Fruit fly (Drosophila melanogaster) whole organism, embryonic: ENCODE measurements around the gene barr.

Source experiments
- Antp ChIP-seq: fragments of 200-800 bp; sonication (Bioruptor generic); optimal IDR thresholded peaks from 3 replicates; lab custom pipeline; 2016; ENCODE audit warnings: missing biosample characterization, missing genetic modification characterization
- CG11093 ChIP-seq: fragments of 200-800 bp; sonication (Bioruptor generic); IDR thresholded peaks from 3 replicates; pipeline ENCODE4 v1.3.6; 2022; ENCODE audit warnings: missing biosample characterization, missing genetic modification characterization
- CG12942 ChIP-seq: fragments of 200-800 bp; sonication (Bioruptor generic); optimal IDR thresholded peaks from 3 replicates; lab custom pipeline; 2016; ENCODE audit warnings: missing biosample characterization, missing genetic modification characterization
- CG14050 ChIP-seq: fragments of 200-800 bp; sonication (Bioruptor generic); IDR thresholded peaks from 3 replicates; pipeline ENCODE4 v1.3.6; 2022; ENCODE audit warnings: missing biosample characterization, missing genetic modification characterization
- CG14667 ChIP-seq: fragments of 200-800 bp; sonication (Bioruptor generic); IDR thresholded peaks from 2 replicates; pipeline ENCODE4 v1.3.6; 2022; ENCODE audit warnings: missing biosample characterization, missing genetic modification characterization
- CG1603 ChIP-seq: fragments of 200-800 bp; sonication (Bioruptor generic); optimal IDR thresholded peaks from 2 replicates; lab custom pipeline; 2019; ENCODE audit warnings: missing biosample characterization, mild to moderate bottlenecking, missing genetic modification characterization, moderate library complexity
- CG17328 ChIP-seq: fragments of 200-800 bp; sonication (Bioruptor generic); IDR thresholded peaks from 2 replicates; pipeline ENCODE4 v1.3.6; 2022; ENCODE audit warnings: missing biosample characterization, missing genetic modification characterization
- CG17359 ChIP-seq: fragments of 200-800 bp; sonication (Bioruptor generic); optimal IDR thresholded peaks from 3 replicates; lab custom pipeline; 2018; ENCODE audit warnings: missing biosample characterization, mild to moderate bottlenecking, missing genetic modification characterization, moderate library complexity
- CG18011 ChIP-seq: fragments of 200-800 bp; sonication (Bioruptor generic); optimal IDR thresholded peaks from 2 replicates; lab custom pipeline; 2017; ENCODE audit warnings: missing biosample characterization, missing genetic modification characterization, mild to moderate bottlenecking, moderate library complexity, missing genotype
- CG18262 ChIP-seq: fragments of 200-800 bp; optimal IDR thresholded peaks from 3 replicates; lab custom pipeline; 2019; ENCODE audit warnings: missing biosample characterization, mild to moderate bottlenecking, missing genetic modification characterization, moderate library complexity
- CG2889 ChIP-seq: fragments of 200-800 bp; sonication (Bioruptor generic); IDR thresholded peaks from 3 replicates; pipeline ENCODE4 v1.3.6; 2022; ENCODE audit warnings: missing biosample characterization, missing genetic modification characterization
- CG31441 ChIP-seq: fragments of 200-800 bp; sonication (Bioruptor generic); IDR thresholded peaks from 2 replicates; pipeline ENCODE4 v1.3.6; 2022; ENCODE audit warnings: missing biosample characterization, missing genetic modification characterization
- CG32532 ChIP-seq: fragments of 200-800 bp; sonication (Bioruptor generic); IDR thresholded peaks from 2 replicates; pipeline ENCODE4 v1.3.6; 2022; ENCODE audit warnings: missing biosample characterization, missing genetic modification characterization
- CG33557 ChIP-seq: fragments of 200-800 bp; sonication (Bioruptor generic); optimal IDR thresholded peaks from 2 replicates; lab custom pipeline; 2019; ENCODE audit warnings: missing biosample characterization, mild to moderate bottlenecking, missing genetic modification characterization, moderate library complexity
- CG3407 ChIP-seq: fragments of 200-800 bp; sonication (Bioruptor generic); optimal IDR thresholded peaks from 2 replicates; lab custom pipeline; 2018; ENCODE audit warnings: missing biosample characterization, mild to moderate bottlenecking, missing genetic modification characterization
- CG3726 ChIP-seq: fragments of 200-800 bp; sonication (Bioruptor generic); IDR thresholded peaks from 3 replicates; pipeline ENCODE4, ENCODE4 v1.3.6; 2022; ENCODE audit warnings: missing biosample characterization, missing genetic modification characterization
- CG3838 ChIP-seq: fragments of 200-800 bp; sonication (Bioruptor generic); optimal IDR thresholded peaks from 3 replicates; lab custom pipeline; 2016; ENCODE audit warnings: missing biosample characterization, missing genetic modification characterization
- CG3847 ChIP-seq: fragments of 200-800 bp; sonication (Bioruptor generic); IDR thresholded peaks from 2 replicates; pipeline ENCODE4 v1.3.6; 2022; ENCODE audit warnings: missing biosample characterization, missing genetic modification characterization
- CG6791 ChIP-seq: fragments of 200-800 bp; sonication (Bioruptor generic); IDR thresholded peaks from 3 replicates; pipeline ENCODE4 v1.3.6; 2022; ENCODE audit warnings: missing biosample characterization, missing genetic modification characterization; ENCODE audit not compliant: partially characterized antibody
- D ChIP-seq, 2 experiments: fragments of 200-800 bp in 1 of 2; fragments of >200 bp in 1 of 2; sonication (Bioruptor generic) in 1 of 2; optimal IDR thresholded peaks; 2 replicates in 1 of 2; 3 replicates in 1 of 2; lab custom pipeline; 2017; ENCODE audit warnings: mild to moderate bottlenecking in 1 of 2, missing biosample characterization in 1 of 2, missing genetic modification characterization in 1 of 2, missing genetic modification reagents in 1 of 2
- Eip74EF ChIP-seq, 2 experiments: fragments of 200-800 bp in 1 of 2; fragments of >200 bp in 1 of 2; sonication (Bioruptor generic) in 1 of 2; optimal IDR thresholded peaks; 2 replicates each; lab custom pipeline; 2017 to 2019; ENCODE audit warnings: missing biosample characterization in 2 of 2, missing genetic modification characterization in 2 of 2, mild to moderate bottlenecking in 1 of 2, moderate library complexity in 1 of 2
- HLH54F ChIP-seq: fragments of 200-800 bp; sonication (Bioruptor generic); optimal IDR thresholded peaks from 3 replicates; lab custom pipeline; 2016; ENCODE audit warnings: missing biosample characterization, missing genetic modification characterization
- Hey ChIP-seq: fragments of 200-800 bp; sonication (Bioruptor generic); optimal IDR thresholded peaks from 3 replicates; lab custom pipeline; 2018; ENCODE audit warnings: missing biosample characterization, mild to moderate bottlenecking, missing genetic modification characterization
- HmgD ChIP-seq: fragments of 200-800 bp; sonication (Bioruptor generic); optimal IDR thresholded peaks from 3 replicates; lab custom pipeline; 2016; ENCODE audit warnings: missing biosample characterization, missing genetic modification characterization
- NfI ChIP-seq: fragments of 200-800 bp; sonication (Bioruptor generic); optimal IDR thresholded peaks from 3 replicates; lab custom pipeline; 2018; ENCODE audit warnings: missing biosample characterization, mild to moderate bottlenecking, missing genetic modification characterization, moderate library complexity
- Rx ChIP-seq: fragments of 200-800 bp; sonication (Bioruptor generic); IDR thresholded peaks from 2 replicates; pipeline ENCODE4 v1.3.6; 2022; ENCODE audit warnings: missing biosample characterization, missing genetic modification characterization
- Side ChIP-seq: fragments of 200-800 bp; sonication (Bioruptor generic); optimal IDR thresholded peaks from 2 replicates; lab custom pipeline; 2016; ENCODE audit warnings: missing biosample characterization, missing genetic modification characterization
- aop ChIP-seq: fragments of 200-800 bp; sonication (Bioruptor generic); IDR thresholded peaks from 2 replicates; pipeline ENCODE4 v1.3.6; 2022; ENCODE audit warnings: missing biosample characterization, missing genetic modification characterization
- bsh ChIP-seq, 2 experiments: fragments of 200-800 bp; sonication (Bioruptor generic); optimal IDR thresholded peaks; 2 replicates each; lab custom pipeline; 2017 to 2018; ENCODE audit warnings: mild to moderate bottlenecking in 2 of 2, missing biosample characterization in 2 of 2, missing genetic modification characterization in 2 of 2, moderate library complexity in 1 of 2
- chif ChIP-seq, 2 experiments: fragments of 200-800 bp; sonication (Bioruptor generic); optimal IDR thresholded peaks; 3 replicates each; lab custom pipeline; 2016; ENCODE audit warnings: missing biosample characterization in 2 of 2, missing genetic modification characterization in 2 of 2
- danr ChIP-seq: fragments of 200-800 bp; sonication (Bioruptor generic); IDR thresholded peaks from 2 replicates; pipeline ENCODE4 v1.3.6; 2022; ENCODE audit warnings: missing biosample characterization, missing genetic modification characterization
- exex ChIP-seq: fragments of 200-800 bp; sonication (Bioruptor generic); optimal IDR thresholded peaks from 4 replicates; lab custom pipeline; 2018; ENCODE audit warnings: missing biosample characterization, mild to moderate bottlenecking, missing genetic modification characterization, moderate library complexity
- gcm2 ChIP-seq: fragments of 200-800 bp; sonication (Bioruptor generic); optimal IDR thresholded peaks from 2 replicates; lab custom pipeline; 2016; ENCODE audit warnings: missing biosample characterization, missing genetic modification characterization
- grn ChIP-seq: fragments of 200-800 bp; sonication (Bioruptor generic); optimal IDR thresholded peaks from 3 replicates; lab custom pipeline; 2017; ENCODE audit warnings: missing biosample characterization, missing genetic modification characterization
- gro ChIP-seq: fragments of 200-800 bp; sonication (Bioruptor generic); optimal IDR thresholded peaks from 2 replicates; lab custom pipeline; 2016; ENCODE audit warnings: missing biosample characterization, missing genetic modification characterization
- inv ChIP-seq: fragments of 200-800 bp; sonication (Bioruptor generic); IDR thresholded peaks from 2 replicates; pipeline ENCODE4 v1.3.6; 2022; ENCODE audit warnings: missing biosample characterization, missing genetic modification characterization; ENCODE audit not compliant: partially characterized antibody
- nom ChIP-seq: fragments of 200-800 bp; sonication (Bioruptor generic); optimal IDR thresholded peaks from 2 replicates; lab custom pipeline; 2017; ENCODE audit warnings: missing biosample characterization, missing genetic modification characterization, mild to moderate bottlenecking, moderate library complexity, missing genetic modification reagents
- pnt ChIP-seq: fragments of 200-800 bp; sonication (Bioruptor generic); optimal IDR thresholded peaks from 3 replicates; lab custom pipeline; 2016; ENCODE audit warnings: missing biosample characterization, missing genetic modification characterization
- pzg ChIP-seq: fragments of 200-800 bp; sonication (Bioruptor generic); optimal IDR thresholded peaks from 3 replicates; lab custom pipeline; 2018; ENCODE audit warnings: missing biosample characterization, mild to moderate bottlenecking, missing genetic modification characterization, moderate library complexity
- sens-2 ChIP-seq: fragments of 200-800 bp; sonication (Bioruptor generic); IDR thresholded peaks from 2 replicates; pipeline ENCODE4 v1.3.6; 2022; ENCODE audit warnings: missing biosample characterization, missing genetic modification characterization
- sim ChIP-seq: fragments of 200-800 bp; sonication (Bioruptor generic); IDR thresholded peaks from 2 replicates; pipeline ENCODE4 v1.3.6; 2022; ENCODE audit warnings: missing biosample characterization, missing genetic modification characterization
- slbo ChIP-seq: fragments of 200-800 bp; sonication (Bioruptor generic); IDR thresholded peaks from 2 replicates; pipeline ENCODE4 v1.3.6; 2022; ENCODE audit warnings: missing biosample characterization, missing genetic modification characterization
- sug ChIP-seq: fragments of 200-800 bp; optimal IDR thresholded peaks from 2 replicates; lab custom pipeline; 2019; ENCODE audit warnings: missing biosample characterization, mild to moderate bottlenecking, missing genetic modification characterization, moderate library complexity
- tap ChIP-seq: fragments of 200-800 bp; optimal IDR thresholded peaks from 3 replicates; lab custom pipeline; 2019; ENCODE audit warnings: missing biosample characterization, mild to moderate bottlenecking, missing genetic modification characterization, moderate library complexity
- tll ChIP-seq, 2 experiments: fragments of 200-800 bp in 1 of 2; fragments of >200 bp in 1 of 2; sonication (Bioruptor generic) in 1 of 2; optimal IDR thresholded peaks; 2 replicates each; lab custom pipeline; 2017 to 2019; ENCODE audit warnings: missing biosample characterization in 2 of 2, missing genetic modification characterization in 2 of 2, mild to moderate bottlenecking in 1 of 2, moderate library complexity in 1 of 2
- tup ChIP-seq: fragments of 200-800 bp; sonication (Bioruptor generic); optimal IDR thresholded peaks from 2 replicates; lab custom pipeline; 2016; ENCODE audit warnings: missing biosample characterization, mild to moderate bottlenecking, missing genetic modification characterization, moderate library complexity
- zen2 ChIP-seq: fragments of 200-800 bp; sonication (Bioruptor generic); IDR thresholded peaks from 3 replicates; pipeline ENCODE4 v1.3.6; 2022; ENCODE audit warnings: missing biosample characterization, missing genetic modification characterization; ENCODE audit not compliant: partially characterized antibody

The barr gene

DNA sequence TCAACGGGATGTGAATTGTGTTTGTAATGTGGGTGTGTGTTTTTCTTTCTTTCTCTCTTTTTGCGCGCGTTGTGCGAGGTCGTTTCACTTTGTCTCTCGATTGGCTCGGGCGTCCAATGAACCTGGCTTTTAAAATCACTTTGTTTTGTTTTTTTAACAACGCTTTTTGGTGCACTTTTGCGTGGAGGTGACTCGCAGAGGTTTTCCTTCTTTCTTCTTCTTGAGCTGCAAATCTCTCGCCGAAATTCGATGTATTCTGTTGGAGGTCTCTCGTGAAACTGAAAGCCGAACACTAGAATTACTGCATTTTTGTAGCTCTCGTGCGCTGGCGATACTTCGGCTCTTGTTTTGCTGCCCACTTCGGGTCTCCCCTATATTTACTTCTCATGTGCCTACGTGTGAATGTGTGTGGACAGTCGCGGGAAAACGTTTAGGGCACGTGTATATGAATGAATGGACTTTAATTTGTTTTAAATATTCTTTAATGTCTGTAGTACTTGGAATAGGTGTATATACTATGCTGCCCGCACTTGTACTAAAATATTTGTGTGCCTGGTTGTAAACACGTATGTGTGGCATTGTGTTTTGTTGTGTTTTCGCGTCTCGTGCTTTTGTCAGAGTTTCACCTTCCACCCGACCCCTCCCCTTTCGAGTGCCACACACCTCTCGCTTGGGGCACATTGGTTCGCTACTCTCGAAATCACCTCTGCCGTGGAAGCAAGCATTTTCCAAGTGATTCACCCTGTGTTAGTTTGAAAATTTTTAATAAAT lies 23.8 kb upstream of the barr start, which contains the start of gene fok (continued):
- TF ChIP-seq sim (peak; percentile 86), CG6791 (GFP tag; lab: Robert Waterston, UW) (0 out of 3 replicates have a peak, but pooled peaks have one; percentile 40), Rx (GFP tag; lab: Robert Waterston, UW) (peak; percentile 68; the same call in 1 of the 2 replicates), CG17328 (peak; percentile 90), chif (GFP tag; optimal IDR thresholded peaks at IDR 0.05; lab: Kevin White, UChicago) (peak; percentile 94 to 96), exex (tag; lab: Kevin White, UChicago) (peak; percentile 93), danr (GFP tag; lab: Robert Waterston, UW) (peak; percentile 89), slbo (peak; percentile 94), D (optimal IDR thresholded peaks at IDR 0.05; lab: Kevin White, UChicago) (no peak), D (GFP tag; optimal IDR thresholded peaks at IDR 0.05; lab: Kevin White, UChicago) (peak; percentile 97), HmgD (peak; percentile 70), nom (GFP tag; lab: Kevin White, UChicago) (peak; percentile 96), tap (tag; lab: Kevin White, UChicago) (peak; percentile 96), CG33557 (GFP tag; lab: Kevin White, UChicago) (peak; percentile 96), NfI (GFP tag; lab: Kevin White, UChicago) (peak; percentile 96), CG3847 (GFP tag; lab: Robert Waterston, UW) (peak; percentile 95), CG31441 (GFP tag; lab: Robert Waterston, UW) (peak; percentile 93), pzg (GFP tag; lab: Kevin White, UChicago) (peak; percentile 23), CG32532 (GFP tag; lab: Robert Waterston, UW) (peak; percentile 95), CG1603 (tag; lab: Kevin White, UChicago) (peak; percentile 83), Eip74EF (GFP tag; optimal IDR thresholded peaks at IDR 0.05; lab: Kevin White, UChicago) (peak in 1 of 2 experiments; percentile 96), CG11093 (peak; percentile 88), grn (peak; percentile 91), CG12942 (GFP tag; lab: Kevin White, UChicago) (peak; percentile 86), aop (GFP tag; lab: Robert Waterston, UW) (peak; percentile 74), CG14050 (GFP tag; lab: Robert Waterston, UW) (peak; percentile 94), zen2 (GFP tag; lab: Robert Waterston, UW) (0 out of 3 replicates have a peak, but pooled peaks have one; percentile 7), Side (GFP tag; lab: Kevin White, UChicago) (peak; percentile 95), inv (no peak), pnt (GFP tag; lab: Kevin White, UChicago) (peak; percentile 93), CG17359 (tag; lab: Kevin White, UChicago) (peak; percentile 96), tup (GFP tag; lab: Kevin White, UChicago) (peak; percentile 95), HLH54F (GFP tag; lab: Kevin White, UChicago) (peak; percentile 95), tll (GFP tag; optimal IDR thresholded peaks at IDR 0.05; lab: Kevin White, UChicago) (peak in 1 of 2 experiments; percentile 23), sug (tag; lab: Kevin White, UChicago) (peak; percentile 98), Hey (peak; percentile 86), CG3726 (GFP tag; lab: Robert Waterston, UW) (peak; percentile 82), CG3838 (GFP tag; lab: Kevin White, UChicago) (peak; percentile 90), CG18262 (peak; percentile 98), CG2889 (peak; percentile 89), gcm2 (GFP tag; lab: Kevin White, UChicago) (peak; percentile 86), sens-2 (GFP tag; lab: Robert Waterston, UW) (peak; percentile 77), Antp (GFP tag; lab: Kevin White, UChicago) (peak; percentile 93), gro (GFP tag; lab: Kevin White, UChicago) (peak; percentile 96), CG14667 (GFP tag; lab: Robert Waterston, UW) (peak; percentile 89), CG3407 (GFP tag; lab: Kevin White, UChicago) (peak; percentile 91), bsh (GFP tag; optimal IDR thresholded peaks at IDR 0.05; lab: Kevin White, UChicago) (peak; percentile 94 to 96), CG18011 (peak; percentile 86)
